Worm (Caenorhabditis elegans): ENCODE results near the gene srx-21.

DNA sequence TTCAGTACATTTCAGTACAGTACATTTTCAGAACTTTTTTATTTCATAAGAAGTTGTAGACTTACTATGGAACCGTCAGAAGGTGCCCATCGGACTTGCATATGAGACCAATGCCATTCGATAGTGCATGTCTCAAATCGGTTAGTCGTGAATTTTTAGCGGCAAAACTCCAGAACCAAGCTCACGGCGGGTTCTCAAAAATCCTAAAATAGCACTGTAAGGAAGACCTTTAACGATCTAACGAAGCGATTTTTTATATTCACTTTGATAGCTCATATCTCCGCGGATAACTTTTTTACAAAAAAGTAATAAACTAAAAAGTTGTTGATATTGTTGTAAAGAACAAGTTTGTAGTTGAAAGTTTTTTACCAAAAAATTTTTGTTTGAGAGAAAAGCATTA is 2.6 kb upstream of the srx-21 start, which contains the start of gene sru-25:
- TF ChIP-seq snpc-1.1 (tag; optimal IDR thresholded peaks at IDR 0.05; ENCODE audit: insufficient read depth) = no peak
- TF ChIP-seq somi-1 (GFP tag; optimal IDR thresholded peaks at IDR 0.05) = no peak
- no peak for TF ChIP-seq ceh-40 (GFP tag; IDR thresholded peaks at IDR 0.05)
- TF ChIP-seq K12H6.12 (tag; optimal IDR thresholded peaks at IDR 0.05) = no peak
- no peak for TF ChIP-seq B0035.1 (tag; optimal IDR thresholded peaks at IDR 0.05)
- no peak for TF ChIP-seq ztf-22 (GFP tag; optimal IDR thresholded peaks at IDR 0.05)
- TF ChIP-seq chd-7 (tag; optimal IDR thresholded peaks at IDR 0.05) = no peak
